Fruit fly (Drosophila melanogaster) Kc167 (cell line): ENCODE results near the gene Rrp5.

Experiments
- Sin3A ChIP-seq: fragments of >200 bp; optimal IDR thresholded peaks from 2 replicates; lab custom pipeline; 2018; ENCODE audit warnings: missing external identifiers
- h ChIP-seq: fragments of >200 bp; optimal IDR thresholded peaks from 3 replicates; lab custom pipeline; 2018; ENCODE audit warnings: missing external identifiers
- psq ChIP-seq: fragments of >200 bp; optimal IDR thresholded peaks from 2 replicates; lab custom pipeline; 2017; ENCODE audit warnings: missing external identifiers

- TF ChIP-seq h (lab: Kevin White, UChicago), result no peak
- no peak for TF ChIP-seq psq (lab: Kevin White, UChicago)
- TF ChIP-seq Sin3A (lab: Kevin White, UChicago), result no peak
These were observed 37.3 kb downstream of the Rrp5 start for dm6 chr3R:24295556-24296465.
